Fruit fly (Drosophila melanogaster) whole organism: ENCODE results near the gene wek.

Source experiments
- CG8478 ChIP-seq: fragments of >200 bp; optimal IDR thresholded peaks from 2 replicates; lab custom pipeline; 2018; ENCODE audit warnings: inconsistent platforms
- Dll ChIP-seq: fragments of >200 bp; optimal IDR thresholded peaks from 2 replicates; lab custom pipeline; 2017
- EcR ChIP-seq, 2 experiments: fragments of >200 bp; optimal IDR thresholded peaks; 2 replicates each; lab custom pipeline; 2017; ENCODE audit warnings: missing biosample characterization in 2 of 2, missing genetic modification characterization in 2 of 2, missing genetic modification reagents in 2 of 2
- pan ChIP-seq: fragments of >200 bp; optimal IDR thresholded peaks from 2 replicates; lab custom pipeline; 2017
- psq ChIP-seq: fragments of >200 bp; optimal IDR thresholded peaks from 2 replicates; lab custom pipeline; 2017
- usp ChIP-seq: fragments of >200 bp; optimal IDR thresholded peaks from 2 replicates; lab custom pipeline; 2017; ENCODE audit warnings: missing biosample characterization, missing genetic modification characterization, mixed read lengths

The wek gene

DNA sequence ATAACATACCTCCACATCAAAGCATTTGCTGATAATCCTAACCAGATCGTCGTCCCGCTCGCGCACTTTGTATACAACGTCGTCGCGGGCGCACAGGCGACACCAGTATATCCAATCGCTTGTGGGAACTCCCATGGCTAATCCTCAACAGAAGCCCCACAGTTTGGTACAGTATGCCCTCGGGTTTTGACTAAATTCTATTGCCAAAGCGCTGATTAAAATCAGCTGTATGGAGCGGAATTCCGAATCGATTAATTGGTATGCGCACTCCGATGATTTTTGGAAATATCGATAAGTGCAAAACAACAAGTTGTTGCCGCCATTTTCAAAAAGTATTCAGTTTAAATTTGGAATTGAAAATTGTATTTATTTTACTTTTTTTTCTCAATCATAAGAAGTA, at the start of gene wek:
wek (minus strand) TSS at position 253 of the 400 bp plus-strand sequence.
- TF ChIP-seq Dll (lab: Kevin White, UChicago) (no peak), CG8478 (lab: Kevin White, UChicago) (no peak), psq (lab: Kevin White, UChicago) (no peak), EcR (GFP tag; optimal IDR thresholded peaks at IDR 0.05; lab: Kevin White, UChicago) (no peak), usp (GFP tag; lab: Kevin White, UChicago) (no peak), pan (no peak)

dm6 chr2L:15812041-15812440, 43.9 kb upstream of the wek start, which contains the start of gene CG42876:
Gene CG42876 (minus strand): TSS chr2L:15812141.
- TF ChIP-seq CG8478 (lab: Kevin White, UChicago), result no peak
- TF ChIP-seq psq (lab: Kevin White, UChicago), result no peak
- no peak for TF ChIP-seq usp (GFP tag; lab: Kevin White, UChicago)
- TF ChIP-seq EcR (GFP tag; optimal IDR thresholded peaks at IDR 0.05; lab: Kevin White, UChicago), result no peak
- TF ChIP-seq pan, result no peak
- TF ChIP-seq Dll (lab: Kevin White, UChicago), result no peak

- TF ChIP-seq psq (lab: Kevin White, UChicago) (no peak), usp (GFP tag; lab: Kevin White, UChicago) (no peak), EcR (GFP tag; optimal IDR thresholded peaks at IDR 0.05; lab: Kevin White, UChicago) (no peak), pan (no peak), Dll (lab: Kevin White, UChicago) (no peak), CG8478 (lab: Kevin White, UChicago) (no peak)
Measured at dm6 chr2L:15796300-15796699, 28.2 kb upstream of the wek start.

dm6 chr2L:15783785-15784184, 15.6 kb upstream of the wek start, which contains the start of gene t-Grip91:
Gene t-Grip91 (plus strand): TSS chr2L:15784085.
- TF ChIP-seq usp (GFP tag; lab: Kevin White, UChicago), result no peak
- TF ChIP-seq psq (lab: Kevin White, UChicago), result no peak
- no peak for TF ChIP-seq EcR (GFP tag; optimal IDR thresholded peaks at IDR 0.05; lab: Kevin White, UChicago)
- TF ChIP-seq pan, result no peak
- TF ChIP-seq Dll (lab: Kevin White, UChicago), result no peak
- no peak for TF ChIP-seq CG8478 (lab: Kevin White, UChicago)

dm6 chr2L:15782996-15783395, 14.8 kb upstream of the wek start:
- TF ChIP-seq CG8478 (lab: Kevin White, UChicago) (no peak), usp (GFP tag; lab: Kevin White, UChicago) (no peak), psq (lab: Kevin White, UChicago) (no peak), EcR (GFP tag; optimal IDR thresholded peaks at IDR 0.05; lab: Kevin White, UChicago) (no peak), Dll (lab: Kevin White, UChicago) (no peak), pan (no peak)

- TF ChIP-seq Dll (lab: Kevin White, UChicago), result no peak
- no peak for TF ChIP-seq pan
- no peak for TF ChIP-seq psq (lab: Kevin White, UChicago)
- no peak for TF ChIP-seq EcR (GFP tag; optimal IDR thresholded peaks at IDR 0.05; lab: Kevin White, UChicago)
- TF ChIP-seq usp (GFP tag; lab: Kevin White, UChicago), result no peak
- TF ChIP-seq CG8478 (lab: Kevin White, UChicago), result no peak
Measured at dm6 chr2L:15776752-15777151, 8.6 kb upstream of the wek start, which contains the start of gene CG43760. Gene CG43760 (minus strand): TSS chr2L:15776852.

- TF ChIP-seq psq (lab: Kevin White, UChicago) (no peak), EcR (GFP tag; optimal IDR thresholded peaks at IDR 0.05; lab: Kevin White, UChicago) (no peak), CG8478 (lab: Kevin White, UChicago) (no peak), usp (GFP tag; lab: Kevin White, UChicago) (no peak), Dll (lab: Kevin White, UChicago) (no peak)
Measured at dm6 chr2L:15773013-15773412, 4.9 kb upstream of the wek start, which contains the start of gene CG31826. Gene CG31826 (minus strand): TSS chr2L:15773113.

- TF ChIP-seq usp (GFP tag; lab: Kevin White, UChicago) (no peak), EcR (GFP tag; optimal IDR thresholded peaks at IDR 0.05; lab: Kevin White, UChicago) (no peak), Dll (lab: Kevin White, UChicago) (no peak), pan (no peak), CG8478 (lab: Kevin White, UChicago) (no peak), psq (lab: Kevin White, UChicago) (no peak)
Measured at dm6 chr2L:15770978-15771377, 2.8 kb upstream of the wek start, which contains the start of gene Ku80. Gene Ku80 (minus strand): TSS chr2L:15771159.

DNA sequence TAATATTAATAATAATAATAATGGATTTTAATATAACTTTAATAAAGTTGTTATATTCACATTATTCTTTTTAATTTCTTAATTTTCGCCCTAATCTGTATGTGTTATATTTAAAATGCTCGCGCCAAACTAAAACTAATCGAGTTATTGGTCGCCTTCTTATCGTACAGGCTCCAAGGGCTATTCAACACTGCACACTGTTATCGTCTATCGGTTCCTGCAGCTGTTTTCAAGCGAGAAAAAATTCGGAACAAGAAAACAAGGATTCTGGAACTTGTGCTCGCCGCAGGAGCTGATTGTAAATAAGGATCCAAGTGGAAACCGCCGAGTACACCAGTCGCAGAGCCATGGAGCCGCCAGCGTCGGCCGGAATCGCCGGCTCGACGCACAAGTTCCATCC, 4.1 kb downstream of the wek start, which contains the start of gene CG3793:
CG3793 (plus strand) TSS at position 192 of the 400 bp plus-strand sequence.
- TF ChIP-seq pan (no peak), EcR (GFP tag; optimal IDR thresholded peaks at IDR 0.05; lab: Kevin White, UChicago) (no peak), CG8478 (lab: Kevin White, UChicago) (no peak), psq (lab: Kevin White, UChicago) (no peak), Dll (lab: Kevin White, UChicago) (no peak), usp (GFP tag; lab: Kevin White, UChicago) (no peak)

- TF ChIP-seq pan (no peak), usp (GFP tag; lab: Kevin White, UChicago) (no peak), EcR (GFP tag; optimal IDR thresholded peaks at IDR 0.05; lab: Kevin White, UChicago) (no peak), psq (lab: Kevin White, UChicago) (no peak), Dll (lab: Kevin White, UChicago) (no peak), CG8478 (lab: Kevin White, UChicago) (no peak)
Measured at dm6 chr2L:15763401-15763800, 4.7 kb downstream of the wek start.

DNA sequence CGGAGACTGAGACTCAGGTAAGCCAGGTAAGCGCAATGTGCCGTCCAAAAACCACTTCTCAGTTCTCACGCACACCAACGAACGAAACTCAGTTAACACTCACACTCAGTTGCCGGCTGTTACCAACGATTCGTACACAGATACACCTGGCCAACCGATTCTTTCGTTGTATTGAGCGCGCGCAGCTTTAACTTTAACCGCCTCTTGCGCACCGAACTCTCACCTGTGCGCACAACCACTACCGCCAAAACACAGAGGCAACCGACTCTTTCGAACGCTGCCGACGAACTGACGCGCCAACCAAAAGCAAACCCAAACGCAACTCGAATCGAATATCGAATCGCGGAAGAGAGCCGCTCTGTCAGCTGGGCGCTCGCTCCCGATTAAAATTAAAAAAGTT, 5.7 kb downstream of the wek start, which contains the start of gene Gli:
Gli (minus strand) TSS at position 293 of the 400 bp plus-strand sequence.
- TF ChIP-seq Dll (lab: Kevin White, UChicago), result peak; percentile 75
- no peak for TF ChIP-seq usp (GFP tag; lab: Kevin White, UChicago)
